Worm (Caenorhabditis elegans) whole organism, mixed stage, embryonic: ENCODE data around the gene srw-139.
"Not testable (repeated sequence)": the region's sequence is repeated elsewhere in the genome, so short reads cannot be mapped to it uniquely, and the experiment has no call there.

Experiments used
- M03D4.4 ChIP-seq: sonication (generic microtip); optimal IDR thresholded peaks from 2 replicates; lab custom pipeline; 2017; ENCODE audit warnings: mild to moderate bottlenecking, missing genetic modification characterization, missing compliant biosample characterization
- bed-3 ChIP-seq: fragments of 200-800 bp; sonication (Bioruptor generic); optimal IDR thresholded peaks from 3 replicates; lab custom pipeline; 2018; ENCODE audit warnings: mild to moderate bottlenecking, missing genetic modification characterization, moderate library complexity, missing compliant biosample characterization
- blmp-1 ChIP-seq: fragments of 150-350 bp; optimal IDR thresholded peaks from 2 replicates; lab custom pipeline; 2014; ENCODE audit warnings: missing biosample characterization, missing genetic modification characterization
- ceh-39 ChIP-seq: fragments of 150-350 bp; optimal IDR thresholded peaks from 2 replicates; lab custom pipeline; 2014; ENCODE audit warnings: missing biosample characterization, missing genetic modification characterization
- ceh-43 ChIP-seq: fragments of 200-800 bp; sonication (Bioruptor generic); optimal IDR thresholded peaks from 2 replicates; lab custom pipeline; 2018; ENCODE audit warnings: mild to moderate bottlenecking, missing genetic modification characterization, moderate library complexity, missing compliant biosample characterization
- ceh-83 ChIP-seq: fragments of 200-800 bp; sonication (Bioruptor generic); optimal IDR thresholded peaks from 2 replicates; lab custom pipeline; 2018; ENCODE audit warnings: mild to moderate bottlenecking, missing genetic modification characterization, missing compliant biosample characterization
- ces-1 ChIP-seq: fragments of 150-350 bp; optimal IDR thresholded peaks from 2 replicates; lab custom pipeline; 2014; ENCODE audit warnings: missing biosample characterization, missing genetic modification reagents, missing genetic modification characterization
- cnd-1 ChIP-seq: fragments of 200-800 bp; sonication (Bioruptor generic); optimal IDR thresholded peaks from 2 replicates; lab custom pipeline; 2018; ENCODE audit warnings: mild to moderate bottlenecking, missing genetic modification characterization, missing compliant biosample characterization
- drap-1 ChIP-seq: fragments of 200-800 bp; sonication (Bioruptor generic); optimal IDR thresholded peaks from 3 replicates; lab custom pipeline; 2018; ENCODE audit warnings: mild to moderate bottlenecking, missing genetic modification characterization, missing compliant biosample characterization
- elt-1 ChIP-seq: sonication (generic microtip); optimal IDR thresholded peaks from 2 replicates; lab custom pipeline; 2017; ENCODE audit warnings: missing genetic modification characterization, mild to moderate bottlenecking, missing compliant biosample characterization, antibody characterized with exemption, moderate library complexity, borderline replicate concordance; ENCODE audit not compliant: insufficient read depth
- elt-3 ChIP-seq: fragments of 150-350 bp; optimal IDR thresholded peaks from 2 replicates; lab custom pipeline; 2014; ENCODE audit warnings: missing biosample characterization, missing genetic modification characterization
- flh-1 ChIP-seq: fragments of 200-800 bp; sonication (Bioruptor generic); optimal IDR thresholded peaks from 2 replicates; lab custom pipeline; 2018; ENCODE audit warnings: mild to moderate bottlenecking, missing genetic modification characterization, moderate library complexity, missing compliant biosample characterization
- hlh-1 ChIP-seq: fragments of 150-350 bp; optimal IDR thresholded peaks from 2 replicates; lab custom pipeline; 2014; ENCODE audit warnings: missing biosample characterization, missing genetic modification reagents, missing genetic modification characterization
- lin-13 ChIP-seq: fragments of 150-350 bp; optimal IDR thresholded peaks from 2 replicates; lab custom pipeline; 2014; ENCODE audit warnings: missing biosample characterization, missing genetic modification characterization
- lin-32 ChIP-seq: fragments of 200-800 bp; sonication (Bioruptor generic); optimal IDR thresholded peaks from 2 replicates; lab custom pipeline; 2018; ENCODE audit warnings: mild to moderate bottlenecking, missing genetic modification characterization, missing compliant biosample characterization
- lsy-2 ChIP-seq: fragments of 150-350 bp; optimal IDR thresholded peaks from 2 replicates; lab custom pipeline; 2014; ENCODE audit warnings: missing biosample characterization, missing genetic modification characterization
- mab-5 ChIP-seq: fragments of 150-350 bp; optimal IDR thresholded peaks from 2 replicates; lab custom pipeline; 2014; ENCODE audit warnings: missing biosample characterization, missing genetic modification characterization
- mep-1 ChIP-seq: fragments of 150-350 bp; optimal IDR thresholded peaks from 2 replicates; lab custom pipeline; 2017; ENCODE audit warnings: missing biosample characterization, missing genetic modification reagents, missing genetic modification characterization, inconsistent platforms
- mls-2 ChIP-seq: sonication (generic microtip); optimal IDR thresholded peaks from 2 replicates; lab custom pipeline; 2016; ENCODE audit warnings: mild to moderate bottlenecking, missing genetic modification characterization, moderate library complexity, missing compliant biosample characterization
- nhr-12 ChIP-seq: fragments of 150-350 bp; optimal IDR thresholded peaks from 2 replicates; lab custom pipeline; 2014; ENCODE audit warnings: missing biosample characterization, missing genetic modification characterization
- nhr-2 ChIP-seq: fragments of 150-350 bp; optimal IDR thresholded peaks from 2 replicates; lab custom pipeline; 2014; ENCODE audit warnings: missing biosample characterization, missing genetic modification characterization
- nhr-28 ChIP-seq: fragments of 150-350 bp; optimal IDR thresholded peaks from 2 replicates; lab custom pipeline; 2014; ENCODE audit warnings: missing biosample characterization, missing genetic modification characterization
- pha-4 ChIP-seq: fragments of 150-350 bp; optimal IDR thresholded peaks from 2 replicates; lab custom pipeline; 2018; ENCODE audit warnings: missing biosample characterization, missing genetic modification reagents, missing genetic modification characterization
- sem-2 ChIP-seq: fragments of 200-800 bp; sonication (Bioruptor generic); optimal IDR thresholded peaks from 2 replicates; lab custom pipeline; 2018; ENCODE audit warnings: mild to moderate bottlenecking, missing genetic modification characterization, missing compliant biosample characterization
- snpc-4 ChIP-seq: fragments of 150-350 bp; optimal IDR thresholded peaks from 2 replicates; lab custom pipeline; 2014; ENCODE audit warnings: missing biosample characterization, missing genetic modification characterization
- sptf-1 ChIP-seq: sonication (generic microtip); optimal IDR thresholded peaks from 2 replicates; lab custom pipeline; 2017; ENCODE audit warnings: mild to moderate bottlenecking, missing genetic modification characterization, moderate library complexity, missing compliant biosample characterization
- tbx-8 ChIP-seq: fragments of 200-800 bp; sonication (Bioruptor generic); optimal IDR thresholded peaks from 2 replicates; lab custom pipeline; 2018; ENCODE audit warnings: mild to moderate bottlenecking, missing genetic modification characterization, moderate library complexity, missing compliant biosample characterization
- unc-120 ChIP-seq: sonication (generic microtip); optimal IDR thresholded peaks from 2 replicates; lab custom pipeline; 2017; ENCODE audit warnings: missing genetic modification characterization, missing compliant biosample characterization; ENCODE audit not compliant: poor library complexity, severe bottlenecking
- unc-39 ChIP-seq: fragments of 150-350 bp; optimal IDR thresholded peaks from 2 replicates; lab custom pipeline; 2014; ENCODE audit warnings: missing biosample characterization, missing genetic modification characterization
- unc-62 ChIP-seq: fragments of 150-350 bp; optimal IDR thresholded peaks from 2 replicates; lab custom pipeline; 2014; ENCODE audit warnings: missing biosample characterization, missing genetic modification reagents, missing genetic modification characterization
- zip-8 ChIP-seq: fragments of 150-350 bp; optimal IDR thresholded peaks from 2 replicates; lab custom pipeline; 2014; ENCODE audit warnings: missing biosample characterization, missing genetic modification characterization
- ztf-11 ChIP-seq: fragments of 150-350 bp; optimal IDR thresholded peaks from 2 replicates; lab custom pipeline; 2014; ENCODE audit warnings: missing biosample characterization, missing genetic modification characterization

Gene srw-139

DNA sequence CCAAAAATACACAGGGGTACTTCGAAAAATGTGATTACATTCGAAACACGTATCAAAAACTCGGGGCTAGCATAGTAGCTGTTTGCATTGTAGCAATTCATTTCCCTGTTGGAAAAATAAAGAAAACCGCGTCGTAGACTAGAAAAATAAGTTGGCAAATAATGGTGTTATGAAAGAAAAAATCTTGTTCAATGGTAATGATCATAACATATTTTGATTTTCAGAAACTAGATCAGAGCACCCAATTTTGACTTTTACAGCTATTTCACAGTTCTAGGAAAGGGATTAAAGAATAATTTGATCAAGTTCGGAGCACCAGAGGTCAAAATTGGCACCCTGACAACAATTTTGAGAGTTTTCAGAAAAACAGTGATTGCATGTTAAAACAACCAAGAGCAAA lies 29.9 kb downstream of the srw-139 start, which contains the start of gene srh-248:
Gene srh-248, minus strand, starts transcription at position 101 of the 400 bp plus-strand sequence.
- TF ChIP-seq bed-3; ces-1 (GFP tag; lab: Kevin White, UChicago); nhr-12 (tag; lab: Kevin White, UChicago): not testable (repeated sequence)
- TF ChIP-seq, all 35 proteins: peak for 0; not testable (repeated sequence) for 35

DNA sequence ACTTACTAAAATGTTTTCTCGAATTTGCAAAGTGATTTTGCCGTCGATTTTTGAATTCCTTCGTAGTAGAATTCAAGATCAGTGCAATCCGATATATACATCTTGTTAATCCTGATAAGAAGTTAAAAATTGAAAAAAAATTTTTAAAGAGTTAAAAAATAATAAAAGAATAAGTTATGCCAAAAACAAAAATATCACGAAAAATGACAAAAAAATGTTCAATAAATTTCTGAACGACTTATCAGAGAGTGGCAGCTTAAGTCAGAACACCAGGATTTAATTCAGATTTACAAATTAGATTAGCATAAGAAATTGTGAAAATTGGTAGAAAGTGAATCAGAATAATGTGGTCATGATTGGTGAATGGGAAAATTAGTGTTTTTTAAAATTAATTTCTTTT lies 33.1 kb downstream of the srw-139 start, which contains the start of gene srw-122:
Gene srw-122, minus strand, starts transcription at position 101 of the 400 bp plus-strand sequence.
- TF ChIP-seq sem-2 (GFP tag; lab: Kevin White, UChicago); nhr-12 (tag; lab: Kevin White, UChicago); zip-8 (tag; lab: Kevin White, UChicago): not testable (repeated sequence)

DNA sequence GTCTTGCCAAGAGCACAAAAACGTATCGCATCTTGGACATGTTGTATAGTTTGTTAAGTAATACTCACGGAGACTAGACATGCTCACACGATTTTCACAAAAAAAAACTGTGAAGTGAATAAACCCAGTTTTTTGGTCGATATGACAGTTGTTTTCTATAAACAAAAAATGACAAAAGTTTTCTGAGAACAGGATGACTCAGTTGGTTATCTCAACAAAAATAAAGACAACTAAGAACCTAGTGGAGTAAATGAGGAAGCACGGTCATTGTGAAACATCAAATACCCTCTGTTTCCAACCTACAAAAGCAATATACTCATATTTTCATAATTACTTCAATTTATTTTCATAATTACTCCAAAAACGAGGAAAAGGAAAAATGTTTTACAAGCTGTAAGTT lies 39.6 kb downstream of the srw-139 start, which contains the start of gene srh-87:
Gene srh-87, minus strand, starts transcription at position 101 of the 400 bp plus-strand sequence.
- TF ChIP-seq nhr-2 (tag; lab: Kevin White, UChicago) (no peak), unc-39 (tag; lab: Kevin White, UChicago) (no peak), hlh-1 (tag; lab: Kevin White, UChicago) (no peak), ztf-11 (tag; lab: Kevin White, UChicago) (no peak), blmp-1 (no peak), ceh-39 (tag; lab: Kevin White, UChicago) (no peak)

DNA sequence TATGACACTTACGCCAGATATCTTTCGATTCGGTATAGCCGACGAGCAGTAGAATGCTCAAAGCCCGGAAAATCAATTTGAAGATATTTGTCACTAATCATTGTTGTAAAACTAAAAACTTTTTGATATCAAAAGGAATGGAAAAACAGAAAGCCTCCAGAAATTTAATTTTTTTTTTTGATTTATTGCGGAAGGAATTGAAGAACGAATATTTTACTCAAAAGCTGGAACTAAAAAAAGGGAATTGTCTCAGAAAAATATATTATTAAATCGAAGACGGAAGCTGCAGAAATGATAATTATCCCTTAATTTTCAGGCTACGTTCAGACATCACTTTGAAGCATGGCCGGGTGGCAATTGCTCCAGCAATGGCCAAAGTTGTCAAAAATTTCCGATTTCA lies 41.4 kb downstream of the srw-139 start, which contains the start of gene srw-137:
Gene srw-137, minus strand, starts transcription at position 101 of the 400 bp plus-strand sequence.
- TF ChIP-seq lin-13 (no peak), unc-120 (no peak), nhr-28 (no peak), pha-4 (tag; lab: Kevin White, UChicago) (no peak), mep-1 (tag; lab: Kevin White, UChicago) (no peak), cnd-1 (no peak), nhr-12 (tag; lab: Kevin White, UChicago) (no peak), ceh-43 (GFP tag; lab: Kevin White, UChicago) (no peak), mls-2 (tag; lab: Kevin White, UChicago) (no peak), ztf-11 (tag; lab: Kevin White, UChicago) (no peak), ceh-83 (no peak), nhr-2 (tag; lab: Kevin White, UChicago) (no peak), lsy-2 (tag; lab: Kevin White, UChicago) (no peak), M03D4.4 (tag; lab: Kevin White, UChicago) (no peak), elt-3 (tag; lab: Kevin White, UChicago) (no peak), snpc-4 (tag; lab: Kevin White, UChicago) (no peak), flh-1 (GFP tag; lab: Kevin White, UChicago) (no peak)

DNA sequence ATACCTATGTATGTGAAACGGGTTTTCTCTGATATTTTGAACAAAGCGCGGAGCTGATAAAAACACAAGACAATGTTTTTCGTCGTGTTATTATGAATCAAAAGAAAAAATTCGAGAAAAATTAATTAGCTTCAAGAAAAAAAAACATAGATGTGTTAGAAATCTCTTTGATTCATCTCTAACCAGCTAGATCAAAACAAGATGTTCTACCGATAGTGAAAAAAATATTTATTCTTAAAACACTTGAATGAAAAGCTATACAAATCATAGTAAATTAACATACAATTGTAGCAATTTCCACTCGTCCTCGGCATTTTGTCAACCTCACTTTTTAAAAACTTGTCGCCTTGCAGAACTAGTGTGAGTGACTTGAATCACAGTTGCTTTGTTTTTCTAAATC lies 43.0 kb downstream of the srw-139 start:
- TF ChIP-seq pha-4 (tag; lab: Kevin White, UChicago), result no peak
- TF ChIP-seq mab-5 (tag; lab: Kevin White, UChicago), result no peak
- no peak for TF ChIP-seq blmp-1
- TF ChIP-seq unc-62 (GFP tag; lab: Kevin White, UChicago), result no peak

DNA sequence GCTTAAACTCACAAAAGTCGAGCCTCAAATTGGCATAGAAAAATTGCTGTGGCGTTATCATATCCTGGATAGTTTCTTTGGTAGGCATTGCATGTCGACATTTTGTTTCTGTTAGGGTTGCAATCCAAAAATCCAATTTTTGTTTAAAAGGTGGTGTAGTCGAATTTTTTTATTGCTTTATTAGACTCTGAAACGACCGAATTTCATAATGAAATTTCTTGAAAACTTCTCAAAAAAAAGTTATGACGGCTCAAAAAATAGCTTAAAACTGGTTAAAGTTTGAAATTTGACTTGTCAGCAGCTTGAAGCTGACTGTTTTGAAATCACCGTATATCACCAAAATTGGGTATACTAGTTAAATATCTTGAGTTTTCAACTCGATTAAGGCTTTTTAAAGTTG lies 43.8 kb downstream of the srw-139 start, which contains the start of gene srw-143:
Gene srw-143, minus strand, starts transcription at position 101 of the 400 bp plus-strand sequence.
- TF ChIP-seq sptf-1 (tag; lab: Kevin White, UChicago) (no peak), lin-32 (GFP tag; lab: Kevin White, UChicago) (no peak), tbx-8 (GFP tag; lab: Kevin White, UChicago) (no peak), hlh-1 (tag; lab: Kevin White, UChicago) (no peak), unc-39 (tag; lab: Kevin White, UChicago) (no peak), nhr-28 (no peak), zip-8 (tag; lab: Kevin White, UChicago) (no peak), drap-1 (GFP tag; lab: Kevin White, UChicago) (no peak), elt-3 (tag; lab: Kevin White, UChicago) (no peak), ztf-11 (tag; lab: Kevin White, UChicago) (no peak), ces-1 (GFP tag; lab: Kevin White, UChicago) (no peak), mab-5 (tag; lab: Kevin White, UChicago) (no peak), elt-1 (tag; lab: Kevin White, UChicago) (no peak)
- TF ChIP-seq, all 35 proteins: peak for 0
